Fruit fly (Drosophila melanogaster) whole organism: ENCODE measurements around the gene CG5199.
"Not testable (repeated sequence)": the region's sequence is repeated elsewhere in the genome, so short reads cannot be mapped to it uniquely, and the experiment has no call there.

ENCODE experiments used
- CG8478 ChIP-seq: fragments of >200 bp; optimal IDR thresholded peaks from 2 replicates; lab custom pipeline; 2018; ENCODE audit warnings: inconsistent platforms
- Dll ChIP-seq: fragments of >200 bp; optimal IDR thresholded peaks from 2 replicates; lab custom pipeline; 2017
- EcR ChIP-seq, 2 experiments: fragments of >200 bp; optimal IDR thresholded peaks; 2 replicates each; lab custom pipeline; 2017; ENCODE audit warnings: missing biosample characterization in 2 of 2, missing genetic modification characterization in 2 of 2, missing genetic modification reagents in 2 of 2
- pan ChIP-seq: fragments of >200 bp; optimal IDR thresholded peaks from 2 replicates; lab custom pipeline; 2017
- psq ChIP-seq: fragments of >200 bp; optimal IDR thresholded peaks from 2 replicates; lab custom pipeline; 2017
- usp ChIP-seq: fragments of >200 bp; optimal IDR thresholded peaks from 2 replicates; lab custom pipeline; 2017; ENCODE audit warnings: missing biosample characterization, missing genetic modification characterization, mixed read lengths

CG5199 gene

DNA sequence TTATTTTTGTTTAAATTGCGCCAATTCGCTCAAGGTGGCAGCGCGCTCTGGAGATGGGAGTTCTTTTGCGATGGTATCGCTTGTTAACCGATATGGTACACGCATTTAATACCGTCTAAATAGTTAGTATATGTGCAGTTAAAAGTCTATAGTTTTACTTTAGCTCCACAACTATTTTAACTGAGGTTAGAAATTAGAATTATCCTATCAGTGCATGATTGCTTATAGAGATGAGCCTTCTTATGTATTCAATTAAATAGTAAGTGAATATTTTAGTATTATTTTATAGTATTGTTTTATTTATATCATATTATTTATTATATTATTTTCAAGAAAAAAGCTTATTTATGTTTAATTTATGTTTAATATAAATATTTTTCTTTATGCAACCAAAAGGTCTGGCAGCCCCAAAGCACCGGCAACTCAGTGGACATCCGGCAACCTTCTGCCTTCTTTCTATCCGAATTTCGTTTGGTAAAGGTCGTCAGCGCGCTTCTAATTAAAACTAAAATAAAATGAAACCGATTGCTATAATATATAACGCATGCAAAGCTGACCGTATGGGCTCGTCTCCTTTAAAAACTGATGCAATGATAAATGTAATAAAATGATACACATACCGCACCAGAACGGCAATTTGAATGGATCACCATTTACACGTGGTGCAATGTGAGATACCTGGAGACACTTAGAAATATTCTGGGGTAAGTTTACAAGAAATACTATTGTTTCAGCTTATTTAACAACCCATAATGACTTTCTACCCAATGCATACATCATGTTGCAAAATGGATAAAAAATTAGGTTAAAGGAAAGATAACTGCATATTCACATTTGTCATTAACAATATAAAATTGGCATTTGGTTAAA lies at the start of gene CG5199:
Gene CG5199, minus strand, starts transcription at position 52 of the 870 bp plus-strand sequence.
- no peak for TF ChIP-seq CG8478 (lab: Kevin White, UChicago)
- TF ChIP-seq EcR (GFP tag; optimal IDR thresholded peaks at IDR 0.05; lab: Kevin White, UChicago) = no peak
- no peak for TF ChIP-seq psq (lab: Kevin White, UChicago)
- TF ChIP-seq pan (lab: Kevin White, UChicago) = no peak
- no peak for TF ChIP-seq usp
- TF ChIP-seq Dll = no peak

DNA sequence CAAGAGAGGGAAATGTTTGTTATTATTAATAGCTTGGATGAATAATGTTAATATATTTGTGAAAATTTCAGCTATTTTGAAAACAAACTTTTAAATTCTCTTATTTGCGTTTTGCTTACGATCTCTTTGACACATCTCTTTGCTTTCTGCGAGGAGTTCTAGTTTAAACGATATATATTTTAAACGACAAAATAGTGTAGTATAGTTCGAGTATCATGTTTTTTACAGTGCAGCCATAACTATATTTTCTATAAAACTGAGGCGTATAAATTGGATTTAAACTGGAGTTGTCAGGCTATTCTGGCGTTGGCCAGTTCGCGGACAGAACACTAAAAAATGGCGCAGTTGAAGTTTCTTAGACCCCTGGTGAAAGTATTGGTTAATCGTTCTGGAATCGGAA lies 46.9 kb upstream of the CG5199 start, which contains the start of gene CG18281:
Gene CG18281, plus strand, starts transcription at position 301 of the 400 bp plus-strand sequence.
- not testable (repeated sequence) for TF ChIP-seq pan (lab: Kevin White, UChicago); EcR (GFP tag; optimal IDR thresholded peaks at IDR 0.05; lab: Kevin White, UChicago); Dll

DNA sequence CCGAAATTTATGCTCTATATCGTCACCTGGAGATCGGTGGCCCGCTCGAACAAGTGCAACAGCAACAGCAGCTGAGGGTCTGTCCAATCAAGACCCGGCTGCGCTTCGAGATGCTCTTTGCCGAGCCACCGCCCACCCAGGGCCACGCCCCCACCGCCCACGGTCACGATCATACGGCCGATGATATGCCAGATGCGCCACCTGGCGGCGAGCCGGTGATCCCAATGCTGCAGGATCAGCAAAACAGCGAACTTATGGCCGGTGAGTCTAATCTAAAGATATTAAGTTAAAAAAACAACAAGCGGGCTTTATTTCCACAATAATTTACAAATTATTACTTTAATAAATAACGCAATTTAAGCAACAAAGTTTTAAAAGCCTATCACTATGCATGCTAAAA lies 45.5 kb upstream of the CG5199 start:
- no peak for TF ChIP-seq EcR (GFP tag; optimal IDR thresholded peaks at IDR 0.05; lab: Kevin White, UChicago)
- TF ChIP-seq psq (lab: Kevin White, UChicago) = no peak
- no peak for TF ChIP-seq Dll
- no peak for TF ChIP-seq CG8478 (lab: Kevin White, UChicago)
- TF ChIP-seq pan (lab: Kevin White, UChicago) = no peak
- TF ChIP-seq usp = no peak

DNA sequence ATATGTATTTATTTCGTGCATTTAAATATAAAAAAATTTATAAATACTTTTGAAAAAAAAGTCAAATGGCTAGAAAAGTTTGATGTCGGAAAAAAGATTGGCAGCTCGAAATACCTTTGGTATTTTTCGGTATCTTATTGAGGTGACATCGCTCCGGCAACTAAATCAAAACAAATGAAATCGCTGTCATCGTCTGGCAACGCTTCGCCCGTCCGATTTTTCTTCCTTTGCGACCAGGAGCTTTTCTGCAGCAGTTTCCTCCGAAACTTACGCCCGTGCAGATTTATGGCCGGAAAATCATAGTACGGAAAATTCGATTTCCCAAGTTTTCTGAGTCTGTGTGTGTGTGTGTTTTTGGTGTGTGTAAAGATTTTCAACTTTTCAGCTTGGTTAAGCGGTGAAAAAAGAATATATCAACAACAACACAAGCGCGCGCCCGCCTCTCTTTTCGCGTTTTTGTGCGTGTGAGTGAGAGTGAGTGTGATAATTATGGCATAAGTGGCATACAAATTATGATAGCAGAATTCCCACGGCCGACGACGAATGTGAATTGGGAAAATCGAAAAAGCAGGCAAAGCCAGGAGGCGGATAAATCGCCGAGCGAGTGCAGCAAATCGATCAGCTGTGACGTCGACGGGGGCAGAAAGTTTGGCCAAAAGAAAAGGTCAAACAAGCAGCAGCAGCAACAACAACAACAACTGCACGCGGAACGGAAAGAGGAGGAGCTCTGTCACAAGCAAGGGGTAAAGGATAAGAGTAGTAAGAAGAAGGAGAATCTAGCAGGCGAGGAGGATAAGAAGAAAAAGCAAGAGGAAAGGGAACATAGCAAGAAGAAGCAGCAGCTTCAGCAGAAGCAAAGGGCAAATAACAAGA lies 44.7 kb upstream of the CG5199 start, which contains the start of gene CG32425:
Gene CG32425, plus strand, starts transcription at position 200 of the 873 bp plus-strand sequence.
- TF ChIP-seq EcR (GFP tag; optimal IDR thresholded peaks at IDR 0.05; lab: Kevin White, UChicago) (no peak), CG8478 (lab: Kevin White, UChicago) (no peak), pan (lab: Kevin White, UChicago) (no peak), usp (no peak), Dll (no peak), psq (lab: Kevin White, UChicago) (no peak)

DNA sequence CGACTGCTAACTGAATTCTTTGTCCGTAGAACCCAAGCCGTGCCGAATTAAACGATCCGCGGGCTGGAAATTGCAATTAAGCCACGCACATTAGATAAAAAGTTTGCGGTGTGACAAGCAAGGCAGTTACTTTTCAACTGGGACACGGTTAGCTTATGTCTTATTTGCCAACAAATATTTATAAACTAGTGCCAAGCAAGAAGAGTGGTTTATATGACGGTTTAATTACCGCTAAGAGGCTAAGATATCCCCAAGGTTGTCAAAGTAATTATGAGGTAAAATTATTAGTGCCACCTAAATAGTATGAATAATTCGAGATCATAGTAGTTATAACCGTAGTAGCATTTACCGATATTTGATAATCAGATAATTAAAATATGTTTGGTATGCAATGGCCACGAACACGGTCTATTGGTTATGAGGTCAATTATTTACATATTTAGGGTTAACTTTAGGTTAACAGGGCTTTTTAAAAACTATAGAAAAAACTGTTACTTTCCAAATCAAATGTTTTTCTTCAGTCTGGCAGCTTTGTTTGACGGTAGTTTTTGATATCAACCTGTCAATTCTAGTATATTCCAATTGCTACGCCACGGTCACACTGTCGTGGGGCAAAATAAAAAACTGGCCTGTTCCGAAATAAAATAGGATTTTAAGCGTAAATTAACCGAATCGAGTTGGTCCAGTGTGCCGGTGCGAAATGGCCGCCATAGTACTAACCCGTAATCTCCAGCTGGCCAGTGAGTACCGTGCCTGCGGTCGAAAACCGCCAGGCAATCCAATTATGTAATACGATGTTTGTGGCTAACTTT lies 42.3 kb upstream of the CG5199 start, which contains the start of gene ZnT77C:
Gene ZnT77C, minus strand, starts transcription at position 142 of the 812 bp plus-strand sequence.
- TF ChIP-seq CG8478 (lab: Kevin White, UChicago) = no peak
- TF ChIP-seq Dll = no peak
- no peak for TF ChIP-seq psq (lab: Kevin White, UChicago)
- TF ChIP-seq pan (lab: Kevin White, UChicago) = no peak
- no peak for TF ChIP-seq usp
- TF ChIP-seq EcR (GFP tag; optimal IDR thresholded peaks at IDR 0.05; lab: Kevin White, UChicago) = no peak

DNA sequence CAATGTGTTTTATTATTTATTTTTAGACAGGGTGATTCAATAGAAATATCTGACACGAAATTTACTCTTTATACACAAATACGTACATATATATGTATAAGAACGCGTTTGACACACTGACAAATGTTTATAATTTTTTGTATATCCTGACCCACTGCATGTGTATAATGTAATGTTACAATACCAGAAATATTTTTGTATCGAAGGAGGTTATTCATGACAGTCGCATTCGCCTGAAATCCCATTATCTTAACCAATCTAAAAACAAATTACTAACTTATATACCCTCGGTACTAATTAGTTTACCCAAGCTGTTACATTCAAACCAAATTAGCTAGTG lies 41.6 kb upstream of the CG5199 start:
- TF ChIP-seq pan (lab: Kevin White, UChicago) (no peak), CG8478 (lab: Kevin White, UChicago) (no peak), Dll (no peak), psq (lab: Kevin White, UChicago) (no peak), EcR (GFP tag; optimal IDR thresholded peaks at IDR 0.05; lab: Kevin White, UChicago) (no peak)

DNA sequence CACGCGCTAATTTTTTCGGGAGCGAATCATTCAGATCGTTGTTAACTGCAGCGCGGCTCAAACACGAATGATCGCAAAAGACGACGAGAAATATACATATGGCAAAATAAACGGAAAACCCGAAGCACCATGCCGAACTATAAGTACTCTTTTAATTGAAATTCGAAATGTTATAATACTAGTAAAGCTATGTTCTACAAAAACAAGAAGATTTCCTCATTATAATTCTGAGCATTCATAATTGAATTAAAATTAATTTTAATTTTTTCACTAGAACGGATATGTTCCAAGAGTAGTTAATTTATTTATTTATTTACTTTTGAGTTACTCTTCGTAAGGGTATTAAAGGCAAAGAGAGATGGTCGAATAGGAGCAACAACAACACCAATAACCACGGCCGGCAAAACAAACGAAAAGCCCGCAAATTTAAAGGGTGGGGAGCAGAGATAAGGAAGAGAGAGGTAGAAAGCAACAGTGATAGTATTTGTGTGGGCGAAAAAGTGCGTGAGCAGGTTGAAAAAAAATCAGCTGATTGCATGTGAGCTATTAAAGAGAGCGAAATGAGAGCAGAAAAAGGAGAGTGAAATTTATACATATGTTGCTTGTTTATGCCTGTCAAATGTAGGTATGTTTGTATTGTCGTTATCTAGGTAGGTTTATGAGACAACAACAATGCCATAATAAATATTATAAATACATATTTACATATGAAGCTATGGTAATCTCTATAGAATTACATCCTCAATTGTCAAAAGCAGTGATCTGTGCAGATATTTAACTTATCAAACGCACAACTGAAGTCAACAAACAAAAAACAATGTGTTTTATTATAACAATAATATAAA lies 41.0 kb upstream of the CG5199 start:
- no peak for TF ChIP-seq usp
- TF ChIP-seq Dll = no peak
- no peak for TF ChIP-seq pan (lab: Kevin White, UChicago)
- TF ChIP-seq CG8478 (lab: Kevin White, UChicago) = no peak
- TF ChIP-seq EcR (GFP tag; optimal IDR thresholded peaks at IDR 0.05; lab: Kevin White, UChicago) = no peak
- no peak for TF ChIP-seq psq (lab: Kevin White, UChicago)

DNA sequence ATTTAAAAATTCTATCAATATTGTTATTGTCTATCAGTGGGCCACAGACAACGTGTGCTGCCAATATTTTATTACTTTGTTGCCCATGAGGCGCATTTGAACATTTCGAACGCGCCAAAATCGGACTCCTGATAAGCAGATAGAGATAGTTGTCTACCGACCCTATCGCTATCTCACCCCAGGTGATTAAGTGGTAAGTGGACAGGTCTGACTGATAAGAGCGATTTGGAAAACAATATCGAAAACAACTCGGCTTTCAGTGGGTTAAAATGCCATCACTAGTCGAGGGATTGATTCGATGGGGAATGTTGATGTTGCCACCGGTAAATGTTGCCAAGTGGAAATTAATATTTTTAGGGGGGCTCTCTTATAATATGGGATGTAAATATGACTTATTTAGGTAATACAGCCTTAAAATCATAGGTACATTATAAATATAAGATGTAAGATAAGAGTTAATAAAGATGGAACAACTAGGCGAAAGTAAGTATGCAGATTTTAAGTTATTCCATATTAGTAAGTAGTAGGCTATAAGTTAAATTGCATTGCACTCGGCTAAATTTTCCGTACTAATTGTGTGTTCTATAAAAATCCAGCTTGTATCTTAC lies 39.0 kb upstream of the CG5199 start, which contains the start of gene ND-39:
Gene ND-39, plus strand, starts transcription at position 558 of the 608 bp plus-strand sequence.
- TF ChIP-seq pan (lab: Kevin White, UChicago) = no peak
- no peak for TF ChIP-seq CG8478 (lab: Kevin White, UChicago)
- no peak for TF ChIP-seq Dll
- no peak for TF ChIP-seq usp
- no peak for TF ChIP-seq psq (lab: Kevin White, UChicago)
- TF ChIP-seq EcR (GFP tag; optimal IDR thresholded peaks at IDR 0.05; lab: Kevin White, UChicago) = no peak

DNA sequence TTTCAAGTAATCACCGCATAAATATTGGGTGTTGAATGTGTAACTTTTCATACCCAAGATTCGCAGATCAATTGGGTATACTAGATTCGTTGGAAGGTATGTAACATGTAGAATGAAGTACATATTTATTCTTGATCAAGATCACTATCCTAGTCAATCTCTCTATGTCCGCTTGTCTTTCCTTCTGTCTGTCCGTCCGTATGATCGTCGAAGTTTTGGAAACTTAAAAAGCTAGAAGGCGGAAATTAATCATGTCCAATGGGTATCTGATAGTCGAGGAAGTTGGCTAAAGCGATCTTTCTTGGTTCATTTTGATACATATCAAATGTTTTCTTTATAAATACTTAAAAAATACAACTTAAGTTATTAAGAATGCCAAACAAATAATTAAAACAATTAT lies 35.0 kb upstream of the CG5199 start:
- TF ChIP-seq pan (lab: Kevin White, UChicago) (peak; percentile 34), Dll (no peak), EcR (GFP tag; optimal IDR thresholded peaks at IDR 0.05; lab: Kevin White, UChicago) (no peak), CG8478 (lab: Kevin White, UChicago) (no peak)

DNA sequence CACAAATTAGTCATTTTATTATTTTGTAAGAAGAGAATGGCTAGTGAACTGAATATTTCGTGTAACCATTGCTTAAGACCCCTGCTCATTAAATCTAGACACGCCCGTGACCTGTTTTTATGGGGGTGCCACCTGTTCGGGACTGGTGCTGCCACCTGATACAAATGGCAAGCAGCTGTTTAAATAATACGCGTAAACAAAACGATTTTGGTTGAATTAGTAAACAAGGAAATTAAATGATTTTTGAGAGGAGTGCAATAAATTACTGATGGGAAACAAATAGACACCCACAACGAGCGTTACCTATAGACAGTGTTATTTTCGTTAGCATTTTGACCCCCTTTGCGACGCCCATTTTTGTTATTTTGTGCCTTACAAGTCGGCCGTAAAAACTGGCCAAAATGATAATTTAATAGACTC lies 22.1 kb upstream of the CG5199 start:
- no peak for TF ChIP-seq CG8478 (lab: Kevin White, UChicago)
